Fruit fly (Drosophila melanogaster) whole organism, wandering third instar larva: ENCODE results near the gene CG32713.

ENCODE experiments used
- Abd-B ChIP-seq: fragments of >200 bp; optimal IDR thresholded peaks from 2 replicates; lab custom pipeline; 2017; ENCODE audit warnings: missing biosample characterization, missing genetic modification characterization
- CG32264 ChIP-seq: fragments of 200-800 bp; sonication (Bioruptor generic); optimal IDR thresholded peaks from 2 replicates; lab custom pipeline; 2016; ENCODE audit warnings: missing biosample characterization, missing genetic modification characterization
- CG9705 ChIP-seq: fragments of 200-800 bp; sonication (Bioruptor generic); optimal IDR thresholded peaks from 2 replicates; lab custom pipeline; 2018; ENCODE audit warnings: missing biosample characterization, mild to moderate bottlenecking, missing genetic modification characterization
- CrebA ChIP-seq: fragments of 200-800 bp; sonication (Bioruptor generic); optimal IDR thresholded peaks from 2 replicates; lab custom pipeline; 2016; ENCODE audit warnings: missing biosample characterization, mild to moderate bottlenecking, missing genetic modification characterization, borderline replicate concordance
- Dfd ChIP-seq: fragments of >200 bp; optimal IDR thresholded peaks from 2 replicates; lab custom pipeline; 2017; ENCODE audit warnings: missing biosample characterization, missing genetic modification characterization
- Dif ChIP-seq: fragments of 200-275, 200-300 bp; sonication (Bioruptor generic); optimal IDR thresholded peaks from 2 replicates; lab custom pipeline; 2018; ENCODE audit warnings: missing biosample characterization, missing genetic modification characterization; ENCODE audit not compliant: partially characterized antibody
- GATAd ChIP-seq: sonication (Bioruptor generic); optimal IDR thresholded peaks from 2 replicates; lab custom pipeline; 2016; ENCODE audit warnings: missing biosample characterization, missing genetic modification characterization
- HLH106 ChIP-seq: fragments of 200-800 bp; optimal IDR thresholded peaks from 3 replicates; lab custom pipeline; 2019; ENCODE audit warnings: missing biosample characterization, mild to moderate bottlenecking, missing genetic modification characterization, moderate library complexity
- Hnf4 ChIP-seq: fragments of 200-800 bp; sonication (Bioruptor generic); optimal IDR thresholded peaks from 2 replicates; lab custom pipeline; 2016; ENCODE audit warnings: missing biosample characterization, mild to moderate bottlenecking, missing genetic modification characterization
- Hr78 ChIP-seq: fragments of >200 bp; optimal IDR thresholded peaks from 2 replicates; lab custom pipeline; 2017; ENCODE audit warnings: missing biosample characterization, missing genetic modification characterization
- Hr83 ChIP-seq: fragments of 200-300 bp; sonication (Bioruptor generic); optimal IDR thresholded peaks from 2 replicates; lab custom pipeline; 2016; ENCODE audit warnings: missing biosample characterization, mild to moderate bottlenecking, missing genetic modification characterization, moderate library complexity; ENCODE audit not compliant: poor library complexity, severe bottlenecking
- Jra ChIP-seq: sonication (Bioruptor generic); optimal IDR thresholded peaks from 2 replicates; lab custom pipeline; 2016; ENCODE audit warnings: missing biosample characterization, missing genetic modification characterization
- Mio ChIP-seq: sonication (Bioruptor generic); optimal IDR thresholded peaks from 2 replicates; lab custom pipeline; 2016; ENCODE audit warnings: missing biosample characterization, missing genetic modification characterization
- Myc ChIP-seq: fragments of >200 bp; optimal IDR thresholded peaks from 2 replicates; lab custom pipeline; 2017
- N ChIP-seq: fragments of >200 bp; optimal IDR thresholded peaks from 2 replicates; lab custom pipeline; 2018; ENCODE audit warnings: missing biosample characterization, missing external identifiers, missing genetic modification characterization
- OdsH ChIP-seq: fragments of 200-800 bp; sonication (Bioruptor generic); optimal IDR thresholded peaks from 2 replicates; lab custom pipeline; 2016; ENCODE audit warnings: missing biosample characterization, mild to moderate bottlenecking, missing genetic modification characterization
- Rel ChIP-seq, 2 experiments: fragments of 200-800 bp; sonication (Bioruptor generic) in 1 of 2; optimal IDR thresholded peaks; 2 replicates in 1 of 2; 3 replicates in 1 of 2; lab custom pipeline; 2016 to 2019; ENCODE audit warnings: mild to moderate bottlenecking in 2 of 2, missing biosample characterization in 2 of 2, missing genetic modification characterization in 2 of 2, moderate library complexity in 1 of 2
- Sp1 ChIP-seq: fragments of 200-800 bp; sonication (Bioruptor generic); optimal IDR thresholded peaks from 3 replicates; lab custom pipeline; 2019; ENCODE audit warnings: missing biosample characterization, mild to moderate bottlenecking, missing genetic modification characterization, moderate library complexity
- Vsx2 ChIP-seq: fragments of 200-300, 225-300 bp; sonication (Bioruptor generic); optimal IDR thresholded peaks from 2 replicates; lab custom pipeline; 2018; ENCODE audit warnings: missing biosample characterization, missing genetic modification characterization; ENCODE audit not compliant: partially characterized antibody
- br ChIP-seq: fragments of 200-800 bp; sonication (Bioruptor generic); optimal IDR thresholded peaks from 2 replicates; lab custom pipeline; 2016; ENCODE audit warnings: missing biosample characterization, missing genetic modification characterization
- brk ChIP-seq: fragments of 200-800 bp; sonication (Bioruptor generic); optimal IDR thresholded peaks from 2 replicates; lab custom pipeline; 2016; ENCODE audit warnings: missing biosample characterization, mild to moderate bottlenecking, missing genetic modification characterization
- dl ChIP-seq, 2 experiments: fragments of 175-275, 200-275 bp in 1 of 2; fragments of 200-275 bp in 1 of 2; sonication (Bioruptor generic); optimal IDR thresholded peaks; lab custom pipeline; 2018; ENCODE audit warnings: mild to moderate bottlenecking in 2 of 2, missing biosample characterization in 2 of 2, missing genetic modification characterization in 2 of 2, moderate library complexity in 2 of 2; ENCODE audit not compliant: partially characterized antibody in 2 of 2, insufficient read depth in 1 of 2
- dmrt93B ChIP-seq: fragments of 200-800 bp; sonication (Bioruptor generic); optimal IDR thresholded peaks from 2 replicates; lab custom pipeline; 2018; ENCODE audit warnings: missing biosample characterization, mild to moderate bottlenecking, missing genetic modification characterization
- dsf ChIP-seq: sonication (Bioruptor generic); optimal IDR thresholded peaks from 2 replicates; lab custom pipeline; 2016; ENCODE audit warnings: missing biosample characterization, missing genetic modification characterization, borderline replicate concordance
- ey ChIP-seq: fragments of 200-800 bp; sonication (Bioruptor generic); optimal IDR thresholded peaks from 2 replicates; lab custom pipeline; 2016; ENCODE audit warnings: missing biosample characterization, missing genetic modification characterization
- foxo ChIP-seq, 2 experiments: fragments of 200-800 bp; sonication (Bioruptor generic); optimal IDR thresholded peaks; 2 replicates in 1 of 2; 3 replicates in 1 of 2; lab custom pipeline; 2016 to 2017; ENCODE audit warnings: missing biosample characterization in 2 of 2, missing genetic modification characterization in 2 of 2
- fru ChIP-seq: fragments of 200-800 bp; sonication (Bioruptor generic); optimal IDR thresholded peaks from 3 replicates; lab custom pipeline; 2016; ENCODE audit warnings: missing biosample characterization, mild to moderate bottlenecking, missing genetic modification characterization
- h ChIP-seq: fragments of 200-800 bp; sonication (Bioruptor generic); optimal IDR thresholded peaks from 3 replicates; lab custom pipeline; 2016; ENCODE audit warnings: missing biosample characterization, mild to moderate bottlenecking, missing genetic modification characterization
- jim ChIP-seq: fragments of 175-275, 200-325 bp; sonication (Bioruptor generic); optimal IDR thresholded peaks from 2 replicates; lab custom pipeline; 2016; ENCODE audit warnings: missing biosample characterization, mild to moderate bottlenecking, missing genetic modification characterization
- lola ChIP-seq: fragments of >200 bp; optimal IDR thresholded peaks from 2 replicates; lab custom pipeline; 2017; ENCODE audit warnings: missing biosample characterization, missing genetic modification characterization
- pan ChIP-seq: fragments of >200 bp; optimal IDR thresholded peaks from 2 replicates; lab custom pipeline; 2017
- psq ChIP-seq: fragments of 200-800 bp; sonication (Bioruptor generic); optimal IDR thresholded peaks from 3 replicates; lab custom pipeline; 2017; ENCODE audit warnings: missing biosample characterization, mild to moderate bottlenecking, missing genetic modification characterization, moderate library complexity
- rgr ChIP-seq: fragments of 200-800 bp; sonication (Bioruptor generic); optimal IDR thresholded peaks from 3 replicates; lab custom pipeline; 2016; ENCODE audit warnings: missing biosample characterization, mild to moderate bottlenecking, missing genetic modification characterization
- sage ChIP-seq: fragments of 200-800 bp; sonication (Bioruptor generic); optimal IDR thresholded peaks from 2 replicates; lab custom pipeline; 2016; ENCODE audit warnings: missing biosample characterization, mild to moderate bottlenecking, missing genetic modification characterization
- sv ChIP-seq: fragments of 200-800 bp; sonication (Bioruptor generic); optimal IDR thresholded peaks from 3 replicates; lab custom pipeline; 2016; ENCODE audit warnings: missing biosample characterization, missing genetic modification characterization
- tai ChIP-seq: sonication (Bioruptor generic); optimal IDR thresholded peaks from 2 replicates; lab custom pipeline; 2016; ENCODE audit warnings: missing biosample characterization, missing genetic modification characterization
- usp ChIP-seq: fragments of >200 bp; optimal IDR thresholded peaks from 2 replicates; lab custom pipeline; 2017; ENCODE audit warnings: missing biosample characterization, missing genetic modification characterization
- woc ChIP-seq: sonication (Bioruptor generic); optimal IDR thresholded peaks from 2 replicates; lab custom pipeline; 2016; ENCODE audit warnings: missing biosample characterization, mild to moderate bottlenecking, missing genetic modification characterization

Gene CG32713

DNA sequence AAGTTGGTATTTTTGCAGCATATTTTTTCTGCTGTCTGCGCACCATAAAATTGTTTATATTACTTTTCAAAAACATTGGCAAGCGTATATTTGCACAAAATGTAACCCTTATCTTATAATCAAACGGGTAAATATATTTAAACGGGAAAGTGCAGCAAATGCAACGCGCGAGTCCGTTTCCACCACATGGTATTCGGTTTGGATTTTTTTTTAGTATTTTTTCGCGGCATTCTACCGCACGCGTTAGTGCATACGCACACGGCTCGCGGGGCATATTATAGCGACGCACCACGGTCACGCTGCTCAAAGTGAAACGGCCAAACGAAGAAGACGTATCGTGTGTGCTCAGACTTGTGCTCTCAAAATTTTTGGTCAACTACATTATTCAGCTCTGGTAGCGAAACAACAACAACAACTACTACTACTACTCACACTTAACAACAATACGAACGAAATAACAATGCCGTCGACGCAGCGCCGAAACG lies 48.4 kb downstream of the CG32713 start, which contains the start of gene Trf2:
Trf2 (plus strand) TSS at position 302 of the 485 bp plus-strand sequence.
- TF ChIP-seq lola (GFP tag; lab: Kevin White, UChicago) (no peak), Dfd (GFP tag; lab: Kevin White, UChicago) (no peak), ey (GFP tag; lab: Kevin White, UChicago) (no peak), tai (GFP tag; lab: Kevin White, UChicago) (no peak), usp (GFP tag; lab: Kevin White, UChicago) (no peak), Hr78 (no peak), fru (GFP tag; lab: Kevin White, UChicago) (no peak), Rel (GFP tag; optimal IDR thresholded peaks at IDR 0.05; lab: Kevin White, UChicago) (no peak), Rel (tag; optimal IDR thresholded peaks at IDR 0.05; lab: Kevin White, UChicago) (peak; percentile 15), jim (GFP tag; lab: Kevin White, UChicago) (no peak), pan (lab: Kevin White, UChicago) (no peak), dsf (GFP tag; lab: Kevin White, UChicago) (no peak), h (GFP tag; lab: Kevin White, UChicago) (peak; percentile 5), Jra (no peak), br (GFP tag; lab: Kevin White, UChicago) (no peak), Mio (GFP tag; lab: Kevin White, UChicago) (no peak), Dif (GFP tag; lab: Kevin White, UChicago) (peak; percentile 22), psq (no peak), sv (GFP tag; lab: Kevin White, UChicago) (no peak), dmrt93B (GFP tag; lab: Kevin White, UChicago) (no peak), CrebA (GFP tag; lab: Kevin White, UChicago) (no peak), woc (no peak), dl (GFP tag; optimal IDR thresholded peaks at IDR 0.05; lab: Kevin White, UChicago; ENCODE audit: insufficient read depth in 1 of 2, partially characterized antibody in 2 of 2) (no peak), Sp1 (GFP tag; lab: Kevin White, UChicago) (peak; percentile 3), Hnf4 (GFP tag; lab: Kevin White, UChicago) (peak; percentile 47), CG9705 (GFP tag; lab: Kevin White, UChicago) (no peak), foxo (GFP tag; optimal IDR thresholded peaks at IDR 0.05; lab: Kevin White, UChicago) (peak in 1 of 2 experiments; percentile 8), sage (GFP tag; lab: Kevin White, UChicago) (no peak), Hr83 (GFP tag; lab: Kevin White, UChicago) (no peak), brk (GFP tag; lab: Kevin White, UChicago) (no peak), Abd-B (GFP tag; lab: Kevin White, UChicago) (no peak), N (no peak), CG32264 (GFP tag; lab: Kevin White, UChicago) (no peak), rgr (GFP tag; lab: Kevin White, UChicago) (peak; percentile 42), GATAd (GFP tag; lab: Kevin White, UChicago) (no peak), Vsx2 (GFP tag; lab: Kevin White, UChicago) (no peak), OdsH (GFP tag; lab: Kevin White, UChicago) (no peak), HLH106 (tag; lab: Kevin White, UChicago) (no peak), Myc (lab: Kevin White, UChicago) (peak; percentile 49)

DNA sequence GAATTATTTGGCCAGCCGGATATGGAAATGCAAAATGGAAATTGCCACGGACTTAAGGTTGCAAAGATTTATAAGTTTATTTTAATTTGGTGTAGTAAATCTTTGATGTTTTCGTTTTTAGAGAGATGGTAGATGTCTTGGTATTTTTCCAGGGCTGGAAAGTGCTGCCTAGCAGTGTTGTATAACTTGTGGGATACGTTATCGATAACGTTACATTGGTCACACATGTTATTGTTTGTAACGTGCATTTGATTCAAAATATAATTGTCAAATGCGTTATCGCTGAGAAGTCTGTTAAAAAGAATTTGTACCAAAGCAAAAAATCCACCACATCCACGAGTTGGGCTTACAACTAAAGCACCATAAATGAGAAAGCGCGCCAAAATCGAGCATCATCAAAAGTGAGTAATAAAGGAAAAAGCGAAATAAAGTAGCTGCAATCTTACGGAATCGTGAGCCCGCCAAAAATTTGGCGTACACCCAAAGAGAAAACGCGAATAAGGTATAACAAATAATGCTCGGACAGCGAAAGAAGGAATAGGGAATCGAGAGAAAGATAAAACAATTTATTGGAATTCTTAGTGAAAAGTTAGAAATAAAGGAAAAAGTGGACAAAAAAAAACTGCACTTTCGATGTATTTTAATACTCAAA lies 50.2 kb downstream of the CG32713 start, which contains the start of gene PIG-T:
PIG-T (minus strand) TSS at position 140 of the 652 bp plus-strand sequence.
- peak; percentile 20 for TF ChIP-seq rgr (GFP tag; lab: Kevin White, UChicago)
- TF ChIP-seq foxo (GFP tag; optimal IDR thresholded peaks at IDR 0.05; lab: Kevin White, UChicago): no peak
